Worm (Caenorhabditis elegans) whole organism, L3 larva: ENCODE data around the gene sym-4.

Experiments used
- R02D3.7 ChIP-seq: fragments of 150-350 bp; optimal IDR thresholded peaks from 2 replicates; lab custom pipeline; 2014; ENCODE audit warnings: missing biosample characterization, missing genetic modification characterization
- ZK546.5 ChIP-seq: sonication (generic microtip); optimal IDR thresholded peaks from 2 replicates; lab custom pipeline; 2017; ENCODE audit warnings: missing biosample characterization, missing genetic modification characterization
- ama-1 ChIP-seq: fragments of 150-350 bp; optimal IDR thresholded peaks from 2 replicates; lab custom pipeline; 2018
- ceh-82 ChIP-seq: fragments of 150-350 bp; optimal IDR thresholded peaks from 2 replicates; lab custom pipeline; 2014; ENCODE audit warnings: missing biosample characterization, missing genetic modification characterization
- ceh-9 ChIP-seq: sonication (generic microtip); optimal IDR thresholded peaks from 2 replicates; lab custom pipeline; 2018; ENCODE audit warnings: missing biosample characterization, missing genetic modification characterization
- daf-12 ChIP-seq: fragments of 150-350 bp; optimal IDR thresholded peaks from 2 replicates; lab custom pipeline; 2014; ENCODE audit warnings: missing biosample characterization, missing genetic modification reagents, missing genetic modification characterization
- egl-27 ChIP-seq: sonication (generic microtip); optimal IDR thresholded peaks from 4 replicates; lab custom pipeline; 2017; ENCODE audit warnings: missing biosample characterization, missing genetic modification reagents, missing genetic modification characterization
- egl-5 ChIP-seq: fragments of 150-350 bp; optimal IDR thresholded peaks from 2 replicates; lab custom pipeline; 2017; ENCODE audit warnings: missing biosample characterization, missing genetic modification reagents, missing genetic modification characterization, inconsistent platforms
- elt-1 ChIP-seq: fragments of 150-350 bp; optimal IDR thresholded peaks from 2 replicates; lab custom pipeline; 2014; ENCODE audit warnings: missing biosample characterization, missing genetic modification characterization
- elt-2 ChIP-seq: sonication (generic microtip); optimal IDR thresholded peaks from 2 replicates; lab custom pipeline; 2016; ENCODE audit warnings: missing genetic modification reagents, mild to moderate bottlenecking, missing genetic modification characterization, missing compliant biosample characterization
- elt-3 ChIP-seq, 3 experiments: fragments of 150-350 bp in 1 of 3; sonication (generic microtip) in 2 of 3; optimal IDR thresholded peaks; 2 replicates in 2 of 3; 4 replicates in 1 of 3; lab custom pipeline; 2014 to 2017; ENCODE audit warnings: missing biosample characterization in 3 of 3, missing genetic modification characterization in 3 of 3
- eor-1 ChIP-seq, 2 experiments: fragments of 150-350 bp; optimal IDR thresholded peaks; 2 replicates each; lab custom pipeline; 2014 to 2018; ENCODE audit warnings: missing biosample characterization in 2 of 2, missing genetic modification characterization in 2 of 2
- fkh-10 ChIP-seq: sonication (generic microtip); optimal IDR thresholded peaks from 2 replicates; lab custom pipeline; 2017; ENCODE audit warnings: missing biosample characterization, missing genetic modification reagents, missing genetic modification characterization
- fkh-2 ChIP-seq: fragments of 150-350 bp; optimal IDR thresholded peaks from 2 replicates; lab custom pipeline; 2014; ENCODE audit warnings: missing biosample characterization, missing genetic modification reagents, missing genetic modification characterization
- fos-1 ChIP-seq: fragments of 150-350 bp; optimal IDR thresholded peaks from 2 replicates; lab custom pipeline; 2014; ENCODE audit warnings: missing biosample characterization, missing genetic modification characterization
- hmg-11 ChIP-seq: sonication (generic microtip); optimal IDR thresholded peaks from 2 replicates; lab custom pipeline; 2016; ENCODE audit warnings: missing genetic modification characterization, missing compliant biosample characterization
- jun-1 ChIP-seq: fragments of 150-350 bp; optimal IDR thresholded peaks from 2 replicates; lab custom pipeline; 2014; ENCODE audit warnings: missing biosample characterization, missing genetic modification reagents, missing genetic modification characterization
- lin-15B ChIP-seq: fragments of 150-350 bp; optimal IDR thresholded peaks from 2 replicates; lab custom pipeline; 2014; ENCODE audit warnings: missing biosample characterization, missing genetic modification characterization
- lin-39 ChIP-seq: fragments of 150-350 bp; optimal IDR thresholded peaks from 2 replicates; lab custom pipeline; 2018; ENCODE audit warnings: missing biosample characterization, missing genetic modification reagents, missing genetic modification characterization
- mdl-1 ChIP-seq: fragments of 150-350 bp; optimal IDR thresholded peaks from 2 replicates; lab custom pipeline; 2014; ENCODE audit warnings: missing biosample characterization, missing genetic modification characterization
- mml-1 ChIP-seq: fragments of 150-350 bp; sonication (generic microtip); optimal IDR thresholded peaks from 3 replicates; lab custom pipeline; 2014; ENCODE audit warnings: missing biosample characterization, missing genetic modification characterization
- nhr-11 ChIP-seq: fragments of 150-350 bp; optimal IDR thresholded peaks from 2 replicates; lab custom pipeline; 2014; ENCODE audit warnings: missing biosample characterization, missing genetic modification characterization
- nhr-12 ChIP-seq: fragments of 150-350 bp; optimal IDR thresholded peaks from 2 replicates; lab custom pipeline; 2014; ENCODE audit warnings: missing biosample characterization, missing genetic modification characterization
- nhr-23 ChIP-seq: fragments of 150-350 bp; optimal IDR thresholded peaks from 2 replicates; lab custom pipeline; 2014; ENCODE audit warnings: missing biosample characterization, missing genetic modification reagents, missing genetic modification characterization
- nhr-43 ChIP-seq: sonication (generic microtip); optimal IDR thresholded peaks from 2 replicates; lab custom pipeline; 2016; ENCODE audit warnings: mild to moderate bottlenecking, missing genetic modification characterization, missing compliant biosample characterization; ENCODE audit not compliant: poor library complexity, severe bottlenecking
- nhr-67 ChIP-seq: fragments of 150-350 bp; optimal IDR thresholded peaks from 2 replicates; lab custom pipeline; 2014; ENCODE audit warnings: missing biosample characterization, missing genetic modification characterization
- nhr-76 ChIP-seq: fragments of 150-350 bp; sonication (generic microtip); optimal IDR thresholded peaks from 5 replicates; lab custom pipeline; 2014; ENCODE audit warnings: missing biosample characterization, missing genetic modification characterization
- nhr-77 ChIP-seq: fragments of 150-350 bp; optimal IDR thresholded peaks from 2 replicates; lab custom pipeline; 2014; ENCODE audit warnings: missing biosample characterization, missing genetic modification characterization
- pha-4 ChIP-seq: fragments of 150-350 bp; optimal IDR thresholded peaks from 2 replicates; lab custom pipeline; 2014; ENCODE audit warnings: missing biosample characterization, missing genetic modification reagents, missing genetic modification characterization
- pqm-1 ChIP-seq: fragments of 150-350 bp; optimal IDR thresholded peaks from 2 replicates; lab custom pipeline; 2017; ENCODE audit warnings: missing biosample characterization, missing genetic modification characterization, inconsistent platforms
- sea-2 ChIP-seq: fragments of 150-350 bp; sonication (generic microtip); optimal IDR thresholded peaks from 4 replicates; lab custom pipeline; 2014; ENCODE audit warnings: missing biosample characterization, missing genetic modification reagents, missing genetic modification characterization
- skn-1 ChIP-seq: fragments of 150-350 bp; optimal IDR thresholded peaks from 2 replicates; lab custom pipeline; 2014; ENCODE audit warnings: missing biosample characterization, missing genetic modification characterization
- tbx-2 ChIP-seq: sonication (generic microtip); optimal IDR thresholded peaks from 2 replicates; lab custom pipeline; 2016; ENCODE audit warnings: mild to moderate bottlenecking, missing genetic modification characterization, missing compliant biosample characterization
- unc-62 ChIP-seq: fragments of 150-350 bp; sonication (generic microtip); optimal IDR thresholded peaks from 4 replicates; lab custom pipeline; 2014; ENCODE audit warnings: missing biosample characterization, missing genetic modification reagents, missing genetic modification characterization
- zag-1 ChIP-seq: fragments of 150-350 bp; optimal IDR thresholded peaks from 2 replicates; lab custom pipeline; 2014; ENCODE audit warnings: missing biosample characterization, missing genetic modification characterization
- ztf-11 ChIP-seq: fragments of 150-350 bp; optimal IDR thresholded peaks from 2 replicates; lab custom pipeline; 2014; ENCODE audit warnings: missing biosample characterization, missing genetic modification characterization
- ztf-4 ChIP-seq: fragments of 150-350 bp; optimal IDR thresholded peaks from 2 replicates; lab custom pipeline; 2014; ENCODE audit warnings: missing biosample characterization, missing genetic modification characterization

sym-4 gene

ce11 chrX:14140040-14140439 lies 29.4 kb downstream of the sym-4 start, which contains the start of gene nkat-1:
Gene nkat-1 (minus strand): TSS chrX:14140140.
- no peak for TF ChIP-seq egl-5 (tag; lab: Kevin White, UChicago)
- no peak for TF ChIP-seq eor-1 (tag; optimal IDR thresholded peaks at IDR 0.05; lab: Kevin White, UChicago)
- TF ChIP-seq skn-1 (tag; lab: Kevin White, UChicago) = no peak
- TF ChIP-seq nhr-43 (tag; lab: Kevin White, UChicago) = no peak
- no peak for TF ChIP-seq jun-1
- TF ChIP-seq unc-62 (GFP tag; lab: Kevin White, UChicago) = no peak
- TF ChIP-seq nhr-67 = no peak
- TF ChIP-seq nhr-76 (tag; lab: Kevin White, UChicago) = no peak
- TF ChIP-seq elt-1 (tag; lab: Kevin White, UChicago) = no peak
- no peak for TF ChIP-seq mdl-1 (tag; lab: Kevin White, UChicago)
- no peak for TF ChIP-seq pqm-1 (tag; lab: Kevin White, UChicago)
- TF ChIP-seq pha-4 (tag; lab: Kevin White, UChicago) = no peak
- TF ChIP-seq nhr-12 = no peak

- TF ChIP-seq ztf-11 (tag; lab: Kevin White, UChicago) = no peak
- TF ChIP-seq daf-12 (tag; lab: Kevin White, UChicago) = no peak
- no peak for TF ChIP-seq elt-2 (tag; lab: Kevin White, UChicago)
- no peak for TF ChIP-seq sea-2 (GFP tag; lab: Kevin White, UChicago)
- no peak for TF ChIP-seq nhr-23
- TF ChIP-seq ztf-4 (tag; lab: Kevin White, UChicago) = no peak
- TF ChIP-seq ceh-82 (tag; lab: Kevin White, UChicago) = no peak
- TF ChIP-seq elt-1 (tag; lab: Kevin White, UChicago) = no peak
- no peak for TF ChIP-seq pha-4 (tag; lab: Kevin White, UChicago)
- no peak for TF ChIP-seq fkh-2
- TF ChIP-seq ceh-9 (tag; lab: Kevin White, UChicago) = no peak
Observed at ce11 chrX:14134883-14135282, 34.5 kb downstream of the sym-4 start.

- TF ChIP-seq ztf-11 (tag; lab: Kevin White, UChicago) (no peak), nhr-12 (no peak), nhr-77 (tag; lab: Kevin White, UChicago) (no peak), fkh-10 (GFP tag; lab: Kevin White, UChicago) (no peak), zag-1 (tag; lab: Kevin White, UChicago) (no peak), mdl-1 (tag; lab: Kevin White, UChicago) (no peak)
Observed at ce11 chrX:14134244-14134643, 35.2 kb downstream of the sym-4 start, which contains the start of gene F28H6.8. Gene F28H6.8 (minus strand): TSS chrX:14134344.

ce11 chrX:14132677-14133076 lies 36.7 kb downstream of the sym-4 start:
- TF ChIP-seq egl-5 (tag; lab: Kevin White, UChicago) (no peak), nhr-12 (no peak), egl-27 (tag; lab: Kevin White, UChicago) (no peak), ama-1 (no peak), tbx-2 (no peak), eor-1 (tag; optimal IDR thresholded peaks at IDR 0.05; lab: Kevin White, UChicago) (no peak), nhr-67 (no peak), fos-1 (tag; lab: Kevin White, UChicago) (no peak), zag-1 (tag; lab: Kevin White, UChicago) (no peak), nhr-11 (tag; lab: Kevin White, UChicago) (no peak), ceh-82 (tag; lab: Kevin White, UChicago) (no peak), lin-15B (tag; lab: Kevin White, UChicago) (no peak), ZK546.5 (tag; lab: Kevin White, UChicago) (no peak), pqm-1 (tag; lab: Kevin White, UChicago) (no peak), R02D3.7 (tag; lab: Kevin White, UChicago) (no peak), fkh-2 (no peak)

ce11 chrX:14131476-14131875 lies 37.9 kb downstream of the sym-4 start:
- TF ChIP-seq elt-3 (tag; optimal IDR thresholded peaks at IDR 0.05; lab: Kevin White, UChicago) (no peak), lin-39 (tag; lab: Kevin White, UChicago) (no peak), mdl-1 (tag; lab: Kevin White, UChicago) (no peak), jun-1 (no peak), mml-1 (no peak), fkh-2 (no peak), elt-1 (tag; lab: Kevin White, UChicago) (no peak), nhr-76 (tag; lab: Kevin White, UChicago) (no peak), nhr-12 (no peak), daf-12 (tag; lab: Kevin White, UChicago) (no peak), hmg-11 (tag; lab: Kevin White, UChicago) (no peak), ztf-11 (tag; lab: Kevin White, UChicago) (no peak), egl-5 (tag; lab: Kevin White, UChicago) (no peak), tbx-2 (no peak), egl-27 (tag; lab: Kevin White, UChicago) (no peak)
